Fruit fly (Drosophila melanogaster): ENCODE measurements around the gene CG12111.
A peak's percentile ranks its signal among the peaks of the same experiment; 100 is the strongest.

Gene CG12111

DNA sequence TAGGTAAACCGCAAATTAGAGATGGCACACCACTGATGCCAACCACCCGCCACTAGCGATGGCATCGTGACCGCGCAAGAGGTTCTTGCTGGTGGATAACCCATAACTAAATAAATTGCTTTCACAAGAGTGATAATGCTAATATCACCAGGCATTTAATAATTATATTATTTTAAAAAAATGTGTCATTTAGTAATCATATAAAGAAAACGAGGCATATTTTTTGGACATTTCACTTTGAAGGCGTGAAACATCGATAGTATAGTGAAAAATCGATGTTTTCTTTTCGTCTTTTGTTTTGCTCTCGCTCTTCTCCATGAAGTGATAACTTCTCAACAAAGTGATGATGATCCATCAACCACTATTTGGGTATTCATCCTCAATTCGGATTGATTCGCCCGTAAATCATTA is 12.0 kb downstream of the CG12111 start, which contains the start of gene IntS4:
TSS of gene IntS4 (minus strand) at position 20 of the 411 bp plus-strand sequence.
- TF ChIP-seq ovo (GFP tag; optimal IDR thresholded peaks at IDR 0.05) (peak; percentile 74), toe (GFP tag; optimal IDR thresholded peaks at IDR 0.05) (no peak), tj (GFP tag; optimal IDR thresholded peaks at IDR 0.05) (peak; percentile 59), CG14711 (tag; optimal IDR thresholded peaks at IDR 0.05) (peak; percentile 77), CG11617 (GFP tag; optimal IDR thresholded peaks at IDR 0.05) (peak; percentile 75), Hr96 (GFP tag; optimal IDR thresholded peaks at IDR 0.05) (no peak), kay (GFP tag; ENCODE audit: borderline replicate concordance) (peak; percentile 55), Crg-1 (GFP tag; optimal IDR thresholded peaks at IDR 0.05) (peak; percentile 79), CG7101 (tag; optimal IDR thresholded peaks at IDR 0.05) (peak; percentile 82), cnc (optimal IDR thresholded peaks at IDR 0.05) (no peak), CG1620 (GFP tag; optimal IDR thresholded peaks at IDR 0.05) (peak; percentile 80), cic (GFP tag; optimal IDR thresholded peaks at IDR 0.05) (peak; percentile 20), CG5204 (GFP tag; optimal IDR thresholded peaks at IDR 0.05) (no peak), Clk (GFP tag; optimal IDR thresholded peaks at IDR 0.05) (peak; percentile 6), bab1 (GFP tag; optimal IDR thresholded peaks at IDR 0.05) (peak; percentile 88), CG7045 (GFP tag; optimal IDR thresholded peaks at IDR 0.05) (peak; percentile 28), CG33017 (tag; optimal IDR thresholded peaks at IDR 0.05) (peak; percentile 37), CG12768 (GFP tag; optimal IDR thresholded peaks at IDR 0.05) (peak; percentile 52), pad (GFP tag; optimal IDR thresholded peaks at IDR 0.05) (peak; percentile 68), Mnt (GFP tag; optimal IDR thresholded peaks at IDR 0.05) (peak; percentile 90)

DNA sequence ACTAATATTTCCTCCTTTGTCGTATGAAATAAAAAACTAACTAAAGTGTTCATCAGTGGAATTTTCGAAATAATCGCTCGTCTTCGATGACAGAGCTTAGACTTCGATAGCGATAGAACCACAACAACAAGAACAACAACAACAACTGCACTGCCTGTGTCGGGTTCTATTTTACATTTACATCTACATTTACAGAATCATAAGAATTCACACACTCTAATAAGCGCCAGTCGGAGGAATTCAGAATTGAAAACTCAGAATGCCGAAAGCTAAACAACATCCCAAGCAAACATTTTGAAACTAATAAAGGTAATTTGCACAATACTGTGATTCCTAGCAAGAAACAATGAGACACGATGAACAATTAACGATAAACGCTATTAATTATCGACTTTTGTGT is 16.4 kb downstream of the CG12111 start:
- no peak for TF ChIP-seq Mnt (GFP tag; optimal IDR thresholded peaks at IDR 0.05)
- TF ChIP-seq kay (GFP tag; ENCODE audit: borderline replicate concordance) = no peak
- TF ChIP-seq ovo (GFP tag; optimal IDR thresholded peaks at IDR 0.05) = no peak
- no peak for TF ChIP-seq cnc (optimal IDR thresholded peaks at IDR 0.05)
- no peak for TF ChIP-seq CG12768 (GFP tag; optimal IDR thresholded peaks at IDR 0.05)
- no peak for TF ChIP-seq cic (GFP tag; optimal IDR thresholded peaks at IDR 0.05)
- no peak for TF ChIP-seq CG7045 (GFP tag; optimal IDR thresholded peaks at IDR 0.05)
- no peak for TF ChIP-seq tj (GFP tag; optimal IDR thresholded peaks at IDR 0.05)
- TF ChIP-seq CG33017 (tag; optimal IDR thresholded peaks at IDR 0.05) = no peak
- no peak for TF ChIP-seq toe (GFP tag; optimal IDR thresholded peaks at IDR 0.05)
- no peak for TF ChIP-seq CG7101 (tag; optimal IDR thresholded peaks at IDR 0.05)
- TF ChIP-seq pad (GFP tag; optimal IDR thresholded peaks at IDR 0.05) = no peak
- no peak for TF ChIP-seq CG14711 (tag; optimal IDR thresholded peaks at IDR 0.05)
- TF ChIP-seq Hr96 (GFP tag; optimal IDR thresholded peaks at IDR 0.05) = no peak
- TF ChIP-seq bab1 (GFP tag; optimal IDR thresholded peaks at IDR 0.05) = no peak
- TF ChIP-seq Clk (GFP tag; optimal IDR thresholded peaks at IDR 0.05) = no peak

DNA sequence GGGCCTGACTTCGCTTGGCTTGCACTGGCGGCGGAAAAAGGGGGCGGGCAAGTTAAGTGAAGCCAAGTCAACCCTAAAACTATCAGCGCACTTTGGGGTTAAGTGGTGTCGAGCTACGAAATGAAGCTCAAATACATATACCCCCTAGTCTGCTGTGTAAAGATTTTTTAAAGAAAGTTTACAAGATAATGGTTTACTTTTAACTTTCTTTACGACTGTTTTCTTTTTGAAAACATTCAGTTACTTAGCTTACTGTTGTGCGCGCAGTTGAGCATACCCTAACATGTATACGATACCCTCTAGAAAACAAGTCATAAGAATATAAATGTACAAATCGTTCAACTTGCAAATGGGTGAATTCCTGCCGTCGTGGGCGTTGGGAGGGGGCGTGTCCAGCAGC is 28.0 kb downstream of the CG12111 start:
- TF ChIP-seq CG33017 (tag; optimal IDR thresholded peaks at IDR 0.05) (no peak), CG5204 (GFP tag; optimal IDR thresholded peaks at IDR 0.05) (no peak), kay (GFP tag; ENCODE audit: borderline replicate concordance) (no peak), toe (GFP tag; optimal IDR thresholded peaks at IDR 0.05) (no peak), tj (GFP tag; optimal IDR thresholded peaks at IDR 0.05) (no peak), CG12768 (GFP tag; optimal IDR thresholded peaks at IDR 0.05) (no peak), pad (GFP tag; optimal IDR thresholded peaks at IDR 0.05) (no peak), cnc (optimal IDR thresholded peaks at IDR 0.05) (no peak), CG11617 (GFP tag; optimal IDR thresholded peaks at IDR 0.05) (no peak), Crg-1 (GFP tag; optimal IDR thresholded peaks at IDR 0.05) (no peak), CG1620 (GFP tag; optimal IDR thresholded peaks at IDR 0.05) (no peak), cic (GFP tag; optimal IDR thresholded peaks at IDR 0.05) (no peak), CG7101 (tag; optimal IDR thresholded peaks at IDR 0.05) (no peak), Clk (GFP tag; optimal IDR thresholded peaks at IDR 0.05) (no peak), CG14711 (tag; optimal IDR thresholded peaks at IDR 0.05) (no peak)

DNA sequence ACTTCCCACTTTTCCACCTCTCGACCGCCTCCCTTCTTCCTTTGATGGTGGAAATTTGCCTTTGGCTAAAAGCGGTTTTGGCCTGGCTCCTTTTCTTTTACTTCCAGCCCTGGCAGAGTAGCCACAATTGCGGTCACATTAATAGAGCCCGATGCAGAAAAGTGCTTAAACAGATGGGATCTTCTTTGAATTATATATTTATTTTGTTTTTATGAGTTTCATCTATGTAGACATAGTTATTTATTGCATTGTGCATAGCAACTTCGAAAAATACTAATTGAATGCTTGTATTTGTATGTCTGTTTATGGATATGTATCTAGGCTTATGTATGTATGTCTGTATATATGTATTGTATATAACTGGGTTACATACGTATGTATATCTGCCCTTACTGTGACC is 28.8 kb downstream of the CG12111 start:
- TF ChIP-seq toe (GFP tag; optimal IDR thresholded peaks at IDR 0.05) = no peak
- TF ChIP-seq Crg-1 (GFP tag; optimal IDR thresholded peaks at IDR 0.05) = no peak
- no peak for TF ChIP-seq cic (GFP tag; optimal IDR thresholded peaks at IDR 0.05)
- TF ChIP-seq Clk (GFP tag; optimal IDR thresholded peaks at IDR 0.05) = no peak
- TF ChIP-seq Mnt (GFP tag; optimal IDR thresholded peaks at IDR 0.05) = no peak
- TF ChIP-seq CG11617 (GFP tag; optimal IDR thresholded peaks at IDR 0.05) = no peak
- no peak for TF ChIP-seq CG14711 (tag; optimal IDR thresholded peaks at IDR 0.05)

DNA sequence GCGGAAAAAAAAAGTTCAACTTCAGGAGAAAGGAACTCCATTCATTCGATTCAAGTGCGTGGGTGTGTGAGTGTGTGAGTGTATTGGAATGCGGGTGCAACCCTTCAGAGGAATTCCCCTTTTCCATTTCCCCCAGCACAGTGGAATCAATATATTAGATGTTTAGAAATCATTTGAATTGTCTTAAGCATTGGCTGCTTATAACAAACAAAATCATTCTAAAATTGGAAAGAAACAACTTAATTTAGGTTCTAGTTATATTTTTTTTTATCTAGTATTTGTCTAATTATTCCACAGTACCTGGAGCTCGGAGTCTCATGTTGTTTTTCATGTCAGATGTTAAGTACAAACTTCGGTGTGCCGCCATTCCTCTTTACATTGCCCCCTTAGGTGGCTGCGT is 31.8 kb downstream of the CG12111 start:
- TF ChIP-seq CG7101 (tag; optimal IDR thresholded peaks at IDR 0.05) = no peak

DNA sequence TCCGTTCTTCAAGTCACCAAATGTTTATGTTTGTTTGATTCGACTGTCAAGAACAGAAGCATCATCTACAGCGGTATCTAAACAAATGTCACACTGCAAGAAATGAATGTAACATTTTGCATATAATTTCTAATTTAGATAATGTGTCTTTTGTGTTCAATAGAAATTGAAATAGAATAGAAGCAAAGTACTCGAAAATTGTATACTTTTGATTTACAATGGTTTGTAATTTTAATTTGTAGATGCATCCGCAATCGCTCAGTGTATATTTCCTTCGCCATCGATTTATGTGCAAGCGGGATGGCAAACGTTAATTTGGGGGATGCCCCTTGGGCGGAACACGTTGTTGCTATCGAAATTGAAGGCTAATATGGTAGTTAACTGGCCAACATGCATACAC is 32.6 kb downstream of the CG12111 start:
- TF ChIP-seq Hr96 (GFP tag; optimal IDR thresholded peaks at IDR 0.05) = no peak
- no peak for TF ChIP-seq tj (GFP tag; optimal IDR thresholded peaks at IDR 0.05)
- no peak for TF ChIP-seq ovo (GFP tag; optimal IDR thresholded peaks at IDR 0.05)
- no peak for TF ChIP-seq CG14711 (tag; optimal IDR thresholded peaks at IDR 0.05)
- no peak for TF ChIP-seq CG11617 (GFP tag; optimal IDR thresholded peaks at IDR 0.05)
- TF ChIP-seq CG33017 (tag; optimal IDR thresholded peaks at IDR 0.05) = no peak
- TF ChIP-seq CG7101 (tag; optimal IDR thresholded peaks at IDR 0.05) = no peak
- no peak for TF ChIP-seq CG7045 (GFP tag; optimal IDR thresholded peaks at IDR 0.05)
- no peak for TF ChIP-seq cnc (optimal IDR thresholded peaks at IDR 0.05)
- TF ChIP-seq CG12768 (GFP tag; optimal IDR thresholded peaks at IDR 0.05) = no peak
- no peak for TF ChIP-seq cic (GFP tag; optimal IDR thresholded peaks at IDR 0.05)

DNA sequence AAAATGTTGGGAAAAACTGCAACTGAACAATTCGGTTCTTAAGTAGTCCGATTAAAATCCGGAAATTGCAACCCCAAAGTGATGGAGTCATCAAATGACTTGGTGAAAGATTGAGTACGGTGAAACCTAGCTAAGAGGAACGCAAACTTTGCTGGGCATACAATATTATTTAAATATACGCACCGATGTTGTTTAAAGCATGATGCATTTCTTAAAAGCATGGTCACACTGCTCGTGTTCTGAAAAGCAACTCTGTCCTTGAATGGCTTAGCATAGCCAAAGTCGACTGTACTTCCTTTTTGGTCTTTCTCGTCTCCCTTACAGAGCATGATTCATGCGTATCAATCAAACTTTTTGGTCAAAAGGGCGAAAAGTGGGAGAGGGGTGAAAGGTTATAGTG is 34.1 kb downstream of the CG12111 start:
- TF ChIP-seq CG5204 (GFP tag; optimal IDR thresholded peaks at IDR 0.05) (no peak), toe (GFP tag; optimal IDR thresholded peaks at IDR 0.05) (no peak), Crg-1 (GFP tag; optimal IDR thresholded peaks at IDR 0.05) (no peak)

Data from whole organism, adult.